Worm (Caenorhabditis elegans) whole organism, L2 larva: ENCODE results near the gene psd-1.

ENCODE experiments used
- F13H6.1 ChIP-seq: sonication (generic microtip); optimal IDR thresholded peaks from 2 replicates; lab custom pipeline; 2016; ENCODE audit warnings: missing genetic modification characterization, missing compliant biosample characterization
- Y55F3AM.14 ChIP-seq: fragments of 200-800 bp; sonication (Bioruptor generic); optimal IDR thresholded peaks from 2 replicates; lab custom pipeline; 2018; ENCODE audit warnings: mild to moderate bottlenecking, missing genetic modification characterization, missing compliant biosample characterization
- ZK546.5 ChIP-seq: sonication (generic microtip); optimal IDR thresholded peaks from 2 replicates; lab custom pipeline; 2017; ENCODE audit warnings: missing biosample characterization, missing genetic modification characterization
- blmp-1 ChIP-seq: sonication (generic microtip); optimal IDR thresholded peaks from 2 replicates; lab custom pipeline; 2017; ENCODE audit warnings: missing genetic modification characterization, mild to moderate bottlenecking, missing compliant biosample characterization, antibody characterized with exemption, moderate library complexity; ENCODE audit not compliant: insufficient read depth
- ceh-16 ChIP-seq: fragments of 150-350 bp; optimal IDR thresholded peaks from 2 replicates; lab custom pipeline; 2014; ENCODE audit warnings: missing biosample characterization, missing genetic modification characterization
- crh-2 ChIP-seq: sonication (generic microtip); optimal IDR thresholded peaks from 2 replicates; lab custom pipeline; 2017; ENCODE audit warnings: missing biosample characterization, missing genetic modification characterization
- egl-27 ChIP-seq: sonication (generic microtip); optimal IDR thresholded peaks from 3 replicates; lab custom pipeline; 2017; ENCODE audit warnings: missing biosample characterization, missing genetic modification reagents, missing genetic modification characterization
- elt-1 ChIP-seq: fragments of 150-350 bp; optimal IDR thresholded peaks from 2 replicates; lab custom pipeline; 2014; ENCODE audit warnings: missing biosample characterization, missing genetic modification characterization
- fos-1 ChIP-seq: fragments of 150-350 bp; optimal IDR thresholded peaks from 2 replicates; lab custom pipeline; 2014; ENCODE audit warnings: missing biosample characterization, missing genetic modification characterization
- lin-11 ChIP-seq: fragments of 150-350 bp; sonication (generic microtip); optimal IDR thresholded peaks from 2 replicates; lab custom pipeline; 2014; ENCODE audit warnings: missing biosample characterization, missing genetic modification characterization, inconsistent platforms, mixed read lengths
- lin-13 ChIP-seq: fragments of 150-350 bp; optimal IDR thresholded peaks from 2 replicates; lab custom pipeline; 2014; ENCODE audit warnings: missing biosample characterization, missing genetic modification reagents, missing genetic modification characterization
- lin-39 ChIP-seq: fragments of 150-350 bp; optimal IDR thresholded peaks from 2 replicates; lab custom pipeline; 2014; ENCODE audit warnings: missing biosample characterization, missing genetic modification reagents, missing genetic modification characterization
- lsy-2 ChIP-seq, 2 experiments: fragments of 150-350 bp in 1 of 2; sonication (generic microtip) in 1 of 2; optimal IDR thresholded peaks; 2 replicates each; lab custom pipeline; 2014 to 2017; ENCODE audit warnings: missing biosample characterization in 2 of 2, missing genetic modification characterization in 2 of 2
- mab-5 ChIP-seq: fragments of 150-350 bp; optimal IDR thresholded peaks from 2 replicates; lab custom pipeline; 2014; ENCODE audit warnings: missing biosample characterization, missing genetic modification characterization
- mbf-1 ChIP-seq: sonication (generic microtip); optimal IDR thresholded peaks from 2 replicates; lab custom pipeline; 2017; ENCODE audit warnings: missing biosample characterization, missing genetic modification characterization
- nhr-11 ChIP-seq: fragments of 150-350 bp; optimal IDR thresholded peaks from 2 replicates; lab custom pipeline; 2014; ENCODE audit warnings: missing biosample characterization, missing genetic modification characterization
- nhr-129 ChIP-seq: fragments of 150-350 bp; optimal IDR thresholded peaks from 2 replicates; lab custom pipeline; 2014; ENCODE audit warnings: missing biosample characterization, missing genetic modification characterization
- nhr-23 ChIP-seq: fragments of 150-350 bp; optimal IDR thresholded peaks from 2 replicates; lab custom pipeline; 2014; ENCODE audit warnings: missing biosample characterization, missing genetic modification reagents, missing genetic modification characterization
- nhr-25 ChIP-seq: fragments of 150-350 bp; sonication (generic microtip); optimal IDR thresholded peaks from 3 replicates; lab custom pipeline; 2014; ENCODE audit warnings: missing biosample characterization, missing genetic modification characterization
- nhr-6 ChIP-seq: fragments of 150-350 bp; optimal IDR thresholded peaks from 2 replicates; lab custom pipeline; 2014; ENCODE audit warnings: missing biosample characterization, missing genetic modification characterization
- sem-4 ChIP-seq: fragments of 150-350 bp; optimal IDR thresholded peaks from 2 replicates; lab custom pipeline; 2014; ENCODE audit warnings: missing biosample characterization, missing genetic modification reagents, missing genetic modification characterization
- sma-9 ChIP-seq, 2 experiments: fragments of 150-350 bp in 1 of 2; sonication (generic microtip) in 1 of 2; optimal IDR thresholded peaks; 2 replicates each; lab custom pipeline; 2014 to 2016; ENCODE audit warnings: missing genetic modification characterization in 2 of 2, mild to moderate bottlenecking in 1 of 2, missing biosample characterization in 1 of 2, missing compliant biosample characterization in 1 of 2, missing genetic modification reagents in 1 of 2, moderate library complexity in 1 of 2
- unc-55 ChIP-seq: fragments of 150-350 bp; sonication (generic microtip); optimal IDR thresholded peaks from 3 replicates; lab custom pipeline; 2014; ENCODE audit warnings: missing biosample characterization, missing genetic modification reagents, missing genetic modification characterization
- unc-62 ChIP-seq: fragments of 150-350 bp; optimal IDR thresholded peaks from 2 replicates; lab custom pipeline; 2014; ENCODE audit warnings: missing biosample characterization, missing genetic modification reagents, missing genetic modification characterization
- ztf-1 ChIP-seq: fragments of 200-800 bp; sonication (Bioruptor generic); conservative IDR thresholded peaks from 2 replicates; pipeline ENCODE4 v1.3.6; 2022; ENCODE audit warnings: missing genetic modification characterization, missing compliant biosample characterization
- ztf-11 ChIP-seq: sonication (generic microtip); optimal IDR thresholded peaks from 2 replicates; lab custom pipeline; 2017; ENCODE audit warnings: missing biosample characterization, missing genetic modification characterization
- ztf-4 ChIP-seq: fragments of 150-350 bp; optimal IDR thresholded peaks from 2 replicates; lab custom pipeline; 2014; ENCODE audit warnings: missing biosample characterization, missing genetic modification characterization

psd-1 gene

ce11 chrIII:7275296-7275695 is at the start of gene psd-1:
Gene psd-1, minus strand, starts transcription at chrIII:7275396.
- TF ChIP-seq egl-27 (tag; lab: Kevin White, UChicago) (no peak), nhr-23 (no peak), fos-1 (tag; lab: Kevin White, UChicago) (no peak)

ce11 chrIII:7323331-7323730 is 48.1 kb upstream of the psd-1 start:
- TF ChIP-seq lin-13 (GFP tag; lab: Kevin White, UChicago) (no peak), fos-1 (tag; lab: Kevin White, UChicago) (peak; percentile 57)
- TF ChIP-seq, all 48 proteins: peak for 1

DNA sequence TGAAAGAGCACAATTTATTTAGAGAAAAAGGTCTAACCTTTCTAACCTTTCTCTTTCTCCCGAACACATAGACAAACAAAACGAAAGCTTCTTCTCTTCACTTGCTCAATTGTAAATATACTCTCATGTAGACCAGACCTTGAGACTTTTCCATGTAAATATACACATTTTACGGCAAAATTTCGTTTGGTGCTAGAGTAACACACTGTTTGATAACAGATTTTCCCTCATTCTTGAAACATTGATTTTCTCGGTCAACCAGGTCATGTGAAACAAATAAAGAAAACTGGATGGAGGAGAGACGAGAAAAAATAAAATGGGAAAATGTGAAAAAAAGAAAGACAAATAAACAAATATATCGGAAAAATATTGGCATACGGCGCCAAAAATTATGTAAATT is 46.8 kb upstream of the psd-1 start:
- TF ChIP-seq sma-9 (GFP tag; optimal IDR thresholded peaks at IDR 0.05; lab: Kevin White, UChicago) (peak; percentile 35), sma-9 (tag; optimal IDR thresholded peaks at IDR 0.05; lab: Kevin White, UChicago) (no peak), nhr-129 (tag; lab: Kevin White, UChicago) (peak; percentile 41), F13H6.1 (peak; percentile 66), ztf-4 (tag; lab: Kevin White, UChicago) (no peak), fos-1 (tag; lab: Kevin White, UChicago) (peak; percentile 8), crh-2 (peak; percentile 11), ZK546.5 (tag; lab: Kevin White, UChicago) (no peak), ztf-11 (no peak)

DNA sequence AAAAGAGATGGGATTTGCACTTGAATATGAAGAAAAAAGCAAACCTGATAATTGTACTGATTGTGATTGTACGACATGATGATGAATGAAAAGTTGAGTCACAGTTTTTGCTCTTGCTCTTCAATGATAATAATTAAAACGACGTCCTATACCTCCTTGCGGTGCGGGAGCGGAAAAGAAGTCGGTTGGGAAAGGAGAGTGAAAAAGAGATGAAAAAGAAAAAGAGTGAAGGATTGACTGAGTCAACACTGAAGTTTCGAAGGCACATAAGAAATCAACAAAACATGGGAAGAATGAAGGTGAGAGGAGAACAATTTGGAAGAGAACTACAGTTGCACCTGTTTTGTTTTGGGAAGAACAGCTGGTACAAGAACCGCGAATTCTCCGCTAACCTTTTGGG is 44.2 kb upstream of the psd-1 start, which contains the start of gene F56C9.8:
Gene F56C9.8, minus strand, starts transcription at position 120 of the 400 bp plus-strand sequence.
- peak; percentile 9 for TF ChIP-seq nhr-129 (tag; lab: Kevin White, UChicago)
- no peak for TF ChIP-seq lsy-2 (tag; optimal IDR thresholded peaks at IDR 0.05; lab: Kevin White, UChicago)
- peak; percentile 70 for TF ChIP-seq fos-1 (tag; lab: Kevin White, UChicago)
- TF ChIP-seq, all 48 proteins: peak for 2

DNA sequence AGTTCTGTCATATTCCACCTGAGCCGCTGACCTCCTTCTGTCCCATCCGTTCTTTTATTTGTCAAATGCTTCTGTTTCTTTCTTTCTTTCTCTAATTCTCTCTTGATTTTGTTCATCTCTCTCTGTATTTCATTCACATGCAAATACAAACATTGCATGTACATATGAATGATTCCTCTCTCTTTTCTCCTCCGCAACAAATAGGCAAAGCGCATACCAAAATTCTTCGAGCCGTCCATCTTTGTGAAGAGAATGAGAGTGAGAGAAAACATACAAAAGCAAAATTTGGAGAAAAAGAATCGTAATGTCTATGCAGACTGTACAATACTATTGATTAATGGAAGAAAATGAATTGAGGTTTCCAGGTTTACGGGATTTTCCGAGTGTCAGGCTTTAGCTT is 42.2 kb upstream of the psd-1 start:
- no peak for TF ChIP-seq mbf-1
- TF ChIP-seq crh-2 = peak; percentile 18
- no peak for TF ChIP-seq Y55F3AM.14 (GFP tag; lab: Kevin White, UChicago)
- peak; percentile 38 for TF ChIP-seq fos-1 (tag; lab: Kevin White, UChicago)
- no peak for TF ChIP-seq nhr-129 (tag; lab: Kevin White, UChicago)
- no peak for TF ChIP-seq unc-62 (GFP tag; lab: Kevin White, UChicago)
- TF ChIP-seq, all 48 proteins: peak for 2

DNA sequence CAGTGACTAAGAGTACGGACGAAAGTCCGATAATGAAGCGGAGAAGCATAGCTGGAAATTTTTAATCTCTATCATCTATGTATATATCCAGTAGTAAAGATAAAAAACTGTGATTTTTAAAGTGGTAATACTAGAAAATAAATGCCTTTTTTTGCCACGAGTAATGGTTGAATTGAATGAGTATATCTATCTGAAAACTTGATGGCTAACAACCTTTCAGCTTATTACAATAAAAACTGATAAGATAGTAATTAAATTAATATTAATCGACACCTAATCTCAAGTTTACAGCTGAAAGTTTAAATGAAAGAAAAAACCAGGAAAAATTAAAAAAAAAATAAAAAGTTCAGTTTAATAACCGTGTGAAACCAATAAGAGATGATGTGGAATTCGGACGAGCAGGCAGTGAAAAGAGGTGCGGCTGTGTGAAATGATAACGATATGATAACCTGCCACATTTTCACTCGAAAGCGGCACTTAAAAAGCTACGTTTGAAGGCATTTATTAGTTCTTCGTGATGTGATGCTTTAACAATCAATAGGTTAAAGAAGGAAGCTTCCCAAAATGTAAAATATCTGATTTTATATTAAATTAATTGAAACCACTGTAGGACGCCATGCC is 39.8 kb upstream of the psd-1 start, which contains the start of gene nspg-6:
Gene nspg-6, minus strand, starts transcription at position 51 of the 621 bp plus-strand sequence.
- TF ChIP-seq lin-39 (tag; lab: Kevin White, UChicago) (no peak), nhr-25 (tag; lab: Kevin White, UChicago) (no peak), fos-1 (tag; lab: Kevin White, UChicago) (peak; percentile 87), mab-5 (tag; lab: Kevin White, UChicago) (no peak), nhr-6 (tag; lab: Kevin White, UChicago) (no peak), ceh-16 (tag; lab: Kevin White, UChicago) (no peak), Y55F3AM.14 (GFP tag; lab: Kevin White, UChicago) (no peak), crh-2 (peak; percentile 65), unc-62 (GFP tag; lab: Kevin White, UChicago) (no peak)

- TF ChIP-seq lin-39 (tag; lab: Kevin White, UChicago) (no peak), lin-11 (tag; lab: Kevin White, UChicago) (no peak), blmp-1 (tag; lab: Kevin White, UChicago) (no peak), ceh-16 (tag; lab: Kevin White, UChicago) (no peak), sem-4 (tag; lab: Kevin White, UChicago) (no peak), lin-13 (GFP tag; lab: Kevin White, UChicago) (no peak), mbf-1 (no peak), elt-1 (tag; lab: Kevin White, UChicago) (no peak), nhr-11 (tag; lab: Kevin White, UChicago) (no peak), ztf-4 (tag; lab: Kevin White, UChicago) (no peak), ztf-1 (GFP tag; lab: Robert Waterston, UW) (no peak), unc-55 (GFP tag; lab: Kevin White, UChicago) (no peak), ztf-11 (no peak)
Observed at ce11 chrIII:7314473-7314872, 39.3 kb upstream of the psd-1 start.
